Fruit fly (Drosophila melanogaster) whole organism, larva: ENCODE measurements around the gene Mat89Ba.

Experiments used
- noc ChIP-seq: fragments of 200-800 bp; sonication (Bioruptor generic); optimal IDR thresholded peaks from 3 replicates; lab custom pipeline; 2019; ENCODE audit warnings: missing biosample characterization, mild to moderate bottlenecking, missing genetic modification characterization, moderate library complexity

Gene Mat89Ba

dm6 chr3R:16220854-16221253 lies 51.4 kb downstream of the Mat89Ba start:
- no peak for TF ChIP-seq noc (tag; lab: Kevin White, UChicago)

dm6 chr3R:16220050-16220670 lies 52.1 kb downstream of the Mat89Ba start:
- TF ChIP-seq noc (tag; lab: Kevin White, UChicago), result no peak
